Worm (Caenorhabditis elegans): ENCODE measurements around the gene T22E5.1.

DNA sequence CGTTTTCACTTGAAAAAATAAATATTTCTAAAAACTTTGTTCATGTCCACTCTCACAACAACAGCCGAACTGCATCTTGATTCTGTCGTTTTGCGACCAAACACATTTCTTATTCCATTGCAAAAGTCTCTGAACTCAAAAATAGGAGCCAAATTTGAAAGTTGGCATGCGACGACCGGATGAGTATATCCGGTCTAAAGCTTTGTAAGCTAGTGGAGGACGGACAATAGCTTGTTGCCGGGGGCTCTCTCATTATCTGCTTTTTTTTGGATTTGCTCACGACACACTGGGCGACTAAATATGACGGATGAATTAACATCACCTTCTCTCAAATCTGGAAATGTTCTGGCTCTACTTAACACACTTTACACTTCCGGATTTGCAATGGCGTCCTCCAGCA, 49.1 kb downstream of the T22E5.1 start, which contains the start of gene K04E7.1:
- TF ChIP-seq lin-39 (tag; optimal IDR thresholded peaks at IDR 0.05) (no peak), elt-3 (tag; optimal IDR thresholded peaks at IDR 0.05) (no peak), ceh-82 (tag; optimal IDR thresholded peaks at IDR 0.05) (no peak), fos-1 (tag; optimal IDR thresholded peaks at IDR 0.05) (no peak)

Measured in whole organism, L2 larva.